Fruit fly (Drosophila melanogaster): ENCODE data around the gene His2Av.

Gene His2Av

DNA sequence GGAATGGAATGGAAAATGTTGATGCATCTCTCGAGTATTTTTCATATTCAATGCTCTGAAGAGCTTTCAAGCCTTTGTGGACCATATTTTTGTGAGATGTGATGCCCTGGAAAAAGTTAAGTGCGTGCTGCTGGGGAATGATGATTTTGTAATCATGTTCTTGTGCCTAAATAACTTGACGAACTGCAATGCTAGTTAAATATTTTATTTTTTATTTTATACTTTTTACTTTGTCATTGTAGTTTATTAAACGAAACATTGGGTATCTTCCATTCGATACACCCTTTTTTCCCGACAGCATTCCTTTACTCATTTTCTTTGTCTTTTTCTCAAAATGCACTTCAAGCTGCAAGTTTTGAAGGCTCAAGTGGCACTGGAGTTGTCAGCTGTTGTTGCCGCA, 33.3 kb downstream of the His2Av start (continued):
- TF ChIP-seq CG15269 (tag; optimal IDR thresholded peaks at IDR 0.05) (peak; percentile 25), CG16815 (GFP tag; optimal IDR thresholded peaks at IDR 0.05) (no peak), sr (GFP tag; IDR thresholded peaks at IDR 0.05) (no peak), CG4854 (GFP tag; optimal IDR thresholded peaks at IDR 0.05) (no peak), eve (GFP tag; optimal IDR thresholded peaks at IDR 0.05) (peak in 1 of 2 experiments; percentile 71), emc (GFP tag; optimal IDR thresholded peaks at IDR 0.05) (no peak), lilli (GFP tag; optimal IDR thresholded peaks at IDR 0.05) (peak; percentile 11), Chrac-16 (GFP tag; optimal IDR thresholded peaks at IDR 0.05) (peak; percentile 35), Atf-2 (GFP tag; optimal IDR thresholded peaks at IDR 0.05) (no peak), esg (GFP tag; conservative IDR thresholded peaks at IDR 0.05) (peak; percentile 46), slou (GFP tag; optimal IDR thresholded peaks at IDR 0.05) (no peak), CG12659 (GFP tag; optimal IDR thresholded peaks at IDR 0.05) (no peak), Bgb (GFP tag; IDR thresholded peaks at IDR 0.05; ENCODE audit: partially characterized antibody) (no peak), corto (GFP tag; optimal IDR thresholded peaks at IDR 0.05) (no peak), CG3995 (GFP tag; optimal IDR thresholded peaks at IDR 0.05) (no peak), lov (optimal IDR thresholded peaks at IDR 0.05) (no peak), lov (GFP tag; IDR thresholded peaks at IDR 0.05) (peak; percentile 67; the same call in 1 of the 3 replicates), Dll (GFP tag; IDR thresholded peaks at IDR 0.05; ENCODE audit: partially characterized antibody) (no peak), rib (GFP tag; IDR thresholded peaks at IDR 0.05) (no peak), CG4328 (GFP tag; optimal IDR thresholded peaks at IDR 0.05) (no peak), CG2116 (GFP tag; optimal IDR thresholded peaks at IDR 0.05) (no peak), Atf3 (GFP tag; optimal IDR thresholded peaks at IDR 0.05) (no peak), BtbVII (GFP tag; optimal IDR thresholded peaks at IDR 0.05) (no peak), GATAe (GFP tag; conservative IDR thresholded peaks at IDR 0.05) (no peak), unc-4 (GFP tag; IDR thresholded peaks at IDR 0.05; ENCODE audit: partially characterized antibody) (no peak), pzg (GFP tag; optimal IDR thresholded peaks at IDR 0.05) (no peak), CG3065 (GFP tag; optimal IDR thresholded peaks at IDR 0.05) (no peak), CG31441 (GFP tag; IDR thresholded peaks at IDR 0.05) (peak; percentile 44; the same call in 1 of the 2 replicates), chinmo (GFP tag; IDR thresholded peaks at IDR 0.05; ENCODE audit: partially characterized antibody) (no peak), Oaz (GFP tag; IDR thresholded peaks at IDR 0.05) (no peak), luna (GFP tag; optimal IDR thresholded peaks at IDR 0.05) (no peak), bowl (GFP tag; IDR thresholded peaks at IDR 0.05) (no peak), CG17802 (tag; optimal IDR thresholded peaks at IDR 0.05) (no peak), CG2712 (tag; optimal IDR thresholded peaks at IDR 0.05) (peak; percentile 61), CG13424 (tag; optimal IDR thresholded peaks at IDR 0.05) (peak; percentile 37), CG3847 (GFP tag; IDR thresholded peaks at IDR 0.05) (no peak), usp (GFP tag; optimal IDR thresholded peaks at IDR 0.05) (no peak), her (GFP tag; optimal IDR thresholded peaks at IDR 0.05) (no peak), eyg (GFP tag; optimal IDR thresholded peaks at IDR 0.05) (no peak), CG2202 (tag; optimal IDR thresholded peaks at IDR 0.05) (no peak), CG12219 (GFP tag; optimal IDR thresholded peaks at IDR 0.05) (no peak), CG43689 (GFP tag; IDR thresholded peaks at IDR 0.05) (no peak), CG17361 (GFP tag; IDR thresholded peaks at IDR 0.05) (peak; percentile 66), CG11560 (tag; IDR thresholded peaks at IDR 0.05) (no peak), Atf6 (GFP tag; IDR thresholded peaks at IDR 0.05) (no peak), B-H2 (GFP tag; optimal IDR thresholded peaks at IDR 0.05) (no peak), phol (tag; optimal IDR thresholded peaks at IDR 0.05) (peak; percentile 56), tup (GFP tag; optimal IDR thresholded peaks at IDR 0.05) (no peak), CG31365 (tag; optimal IDR thresholded peaks at IDR 0.05) (no peak), insv (GFP tag; optimal IDR thresholded peaks at IDR 0.05) (no peak), aop (GFP tag; IDR thresholded peaks at IDR 0.05) (no peak), ro (GFP tag; IDR thresholded peaks at IDR 0.05) (peak; percentile 71)
